Worm (Caenorhabditis elegans) whole organism, midembryonic: ENCODE results near the gene dkf-2.

Experiments used
- T22C8.4 ChIP-seq: fragments of 200-800 bp; sonication (Bioruptor generic); IDR thresholded peaks from 2 replicates; pipeline ENCODE4 v1.3.6; 2022; ENCODE audit warnings: missing genetic modification characterization, missing compliant biosample characterization
- klf-2 ChIP-seq: fragments of 200-800 bp; sonication (Bioruptor generic); conservative IDR thresholded peaks from 2 replicates; pipeline ENCODE4 v1.3.6; 2022; ENCODE audit warnings: missing genetic modification reagents, missing genetic modification characterization, missing compliant biosample characterization
- med-1 ChIP-seq: sonication (generic microtip); optimal IDR thresholded peaks from 2 replicates; lab custom pipeline; 2017; ENCODE audit warnings: missing genetic modification characterization, mild to moderate bottlenecking, missing compliant biosample characterization, antibody characterized with exemption, missing genetic modification reagents; ENCODE audit not compliant: insufficient read depth
- ref-1 ChIP-seq: fragments of 200-800 bp; sonication (Bioruptor generic); conservative IDR thresholded peaks from 2 replicates; pipeline ENCODE4 v1.3.6; 2022; ENCODE audit warnings: missing genetic modification reagents, missing genetic modification characterization, missing compliant biosample characterization
- ztf-23 ChIP-seq: fragments of 200-800 bp; sonication (Bioruptor generic); IDR thresholded peaks from 2 replicates; pipeline ENCODE4 v1.3.6; 2022; ENCODE audit warnings: missing genetic modification reagents, missing genetic modification characterization, missing compliant biosample characterization
- ztf-29 ChIP-seq: fragments of 200-800 bp; sonication (Bioruptor generic); IDR thresholded peaks from 2 replicates; pipeline ENCODE4 v1.3.6; 2022; ENCODE audit warnings: missing genetic modification reagents, missing genetic modification characterization, missing compliant biosample characterization

DNA sequence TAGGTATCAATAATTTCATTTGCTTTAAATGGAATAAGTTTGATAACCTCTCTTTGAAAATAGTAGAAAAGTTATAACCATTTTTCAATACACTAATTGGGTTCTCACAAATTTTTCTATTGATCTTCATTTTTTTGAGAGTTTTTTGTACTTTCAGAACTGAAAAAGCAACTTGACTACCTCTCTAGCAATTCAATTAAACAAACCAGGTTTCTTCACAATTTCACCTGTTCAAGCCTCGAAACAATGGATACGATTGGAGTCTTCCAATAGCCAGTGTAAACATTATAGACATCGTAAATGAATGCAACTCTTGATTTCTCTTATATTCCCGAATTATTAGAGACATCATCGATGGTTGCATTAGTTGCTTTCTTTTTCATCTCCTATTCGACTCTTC, 17.5 kb upstream of the dkf-2 start, which contains the start of gene srz-99:
- TF ChIP-seq ref-1 (GFP tag; lab: Robert Waterston, UW) (no peak), med-1 (no peak), ztf-29 (no peak), ztf-23 (GFP tag; lab: Robert Waterston, UW) (no peak), klf-2 (GFP tag; lab: Robert Waterston, UW) (no peak), T22C8.4 (no peak)
